Worm (Caenorhabditis elegans): Measurements from ENCODE around the gene gtsf-1.

ce11 chrIV:16822529-16822928 is 43.1 kb upstream of the gtsf-1 start, which contains the start of gene Y116A8A.4:
- no peak for TF ChIP-seq nhr-28 (tag; optimal IDR thresholded peaks at IDR 0.05)
- no peak for TF ChIP-seq snpc-4 (tag; optimal IDR thresholded peaks at IDR 0.05)
- no peak for TF ChIP-seq sem-2 (GFP tag; optimal IDR thresholded peaks at IDR 0.05)
- TF ChIP-seq nhr-237 (tag; optimal IDR thresholded peaks at IDR 0.05): no peak
- no peak for TF ChIP-seq nhr-12 (tag; optimal IDR thresholded peaks at IDR 0.05)
- no peak for TF ChIP-seq lin-32 (GFP tag; optimal IDR thresholded peaks at IDR 0.05)
- no peak for TF ChIP-seq lsy-2 (tag; optimal IDR thresholded peaks at IDR 0.05)
- no peak for TF ChIP-seq mab-5 (tag; optimal IDR thresholded peaks at IDR 0.05)
- no peak for TF ChIP-seq unc-62 (GFP tag; optimal IDR thresholded peaks at IDR 0.05)
- TF ChIP-seq lin-13 (tag; optimal IDR thresholded peaks at IDR 0.05): no peak
- no peak for TF ChIP-seq pha-4 (tag; optimal IDR thresholded peaks at IDR 0.05)
- TF ChIP-seq mep-1 (tag; optimal IDR thresholded peaks at IDR 0.05): no peak
- no peak for TF ChIP-seq sptf-1 (tag; optimal IDR thresholded peaks at IDR 0.05)
